Worm (Caenorhabditis elegans) whole organism, mixed stage, embryonic: ENCODE data around the gene F58F9.4.

Experiments used
- M03D4.4 ChIP-seq: sonication (generic microtip); optimal IDR thresholded peaks from 2 replicates; lab custom pipeline; 2017; ENCODE audit warnings: mild to moderate bottlenecking, missing genetic modification characterization, missing compliant biosample characterization
- bed-3 ChIP-seq: fragments of 200-800 bp; sonication (Bioruptor generic); optimal IDR thresholded peaks from 3 replicates; lab custom pipeline; 2018; ENCODE audit warnings: mild to moderate bottlenecking, missing genetic modification characterization, moderate library complexity, missing compliant biosample characterization
- blmp-1 ChIP-seq: fragments of 150-350 bp; optimal IDR thresholded peaks from 2 replicates; lab custom pipeline; 2014; ENCODE audit warnings: missing biosample characterization, missing genetic modification characterization
- ceh-39 ChIP-seq: fragments of 150-350 bp; optimal IDR thresholded peaks from 2 replicates; lab custom pipeline; 2014; ENCODE audit warnings: missing biosample characterization, missing genetic modification characterization
- ceh-43 ChIP-seq: fragments of 200-800 bp; sonication (Bioruptor generic); optimal IDR thresholded peaks from 2 replicates; lab custom pipeline; 2018; ENCODE audit warnings: mild to moderate bottlenecking, missing genetic modification characterization, moderate library complexity, missing compliant biosample characterization
- ceh-83 ChIP-seq: fragments of 200-800 bp; sonication (Bioruptor generic); optimal IDR thresholded peaks from 2 replicates; lab custom pipeline; 2018; ENCODE audit warnings: mild to moderate bottlenecking, missing genetic modification characterization, missing compliant biosample characterization
- ces-1 ChIP-seq: fragments of 150-350 bp; optimal IDR thresholded peaks from 2 replicates; lab custom pipeline; 2014; ENCODE audit warnings: missing biosample characterization, missing genetic modification reagents, missing genetic modification characterization
- cnd-1 ChIP-seq: fragments of 200-800 bp; sonication (Bioruptor generic); optimal IDR thresholded peaks from 2 replicates; lab custom pipeline; 2018; ENCODE audit warnings: mild to moderate bottlenecking, missing genetic modification characterization, missing compliant biosample characterization
- drap-1 ChIP-seq: fragments of 200-800 bp; sonication (Bioruptor generic); optimal IDR thresholded peaks from 3 replicates; lab custom pipeline; 2018; ENCODE audit warnings: mild to moderate bottlenecking, missing genetic modification characterization, missing compliant biosample characterization
- elt-1 ChIP-seq: sonication (generic microtip); optimal IDR thresholded peaks from 2 replicates; lab custom pipeline; 2017; ENCODE audit warnings: missing genetic modification characterization, mild to moderate bottlenecking, missing compliant biosample characterization, antibody characterized with exemption, moderate library complexity, borderline replicate concordance; ENCODE audit not compliant: insufficient read depth
- elt-3 ChIP-seq: fragments of 150-350 bp; optimal IDR thresholded peaks from 2 replicates; lab custom pipeline; 2014; ENCODE audit warnings: missing biosample characterization, missing genetic modification characterization
- flh-1 ChIP-seq: fragments of 200-800 bp; sonication (Bioruptor generic); optimal IDR thresholded peaks from 2 replicates; lab custom pipeline; 2018; ENCODE audit warnings: mild to moderate bottlenecking, missing genetic modification characterization, moderate library complexity, missing compliant biosample characterization
- ham-2 ChIP-seq: fragments of 200-800 bp; sonication (Bioruptor generic); optimal IDR thresholded peaks from 2 replicates; lab custom pipeline; 2018; ENCODE audit warnings: mild to moderate bottlenecking, missing genetic modification characterization, missing compliant biosample characterization
- hlh-1 ChIP-seq: fragments of 150-350 bp; optimal IDR thresholded peaks from 2 replicates; lab custom pipeline; 2014; ENCODE audit warnings: missing biosample characterization, missing genetic modification reagents, missing genetic modification characterization
- lin-13 ChIP-seq: fragments of 150-350 bp; optimal IDR thresholded peaks from 2 replicates; lab custom pipeline; 2014; ENCODE audit warnings: missing biosample characterization, missing genetic modification characterization
- lin-32 ChIP-seq: fragments of 200-800 bp; sonication (Bioruptor generic); optimal IDR thresholded peaks from 2 replicates; lab custom pipeline; 2018; ENCODE audit warnings: mild to moderate bottlenecking, missing genetic modification characterization, missing compliant biosample characterization
- lsy-2 ChIP-seq: fragments of 150-350 bp; optimal IDR thresholded peaks from 2 replicates; lab custom pipeline; 2014; ENCODE audit warnings: missing biosample characterization, missing genetic modification characterization
- mab-5 ChIP-seq: fragments of 150-350 bp; optimal IDR thresholded peaks from 2 replicates; lab custom pipeline; 2014; ENCODE audit warnings: missing biosample characterization, missing genetic modification characterization
- mep-1 ChIP-seq: fragments of 150-350 bp; optimal IDR thresholded peaks from 2 replicates; lab custom pipeline; 2017; ENCODE audit warnings: missing biosample characterization, missing genetic modification reagents, missing genetic modification characterization, inconsistent platforms
- mls-2 ChIP-seq: sonication (generic microtip); optimal IDR thresholded peaks from 2 replicates; lab custom pipeline; 2016; ENCODE audit warnings: mild to moderate bottlenecking, missing genetic modification characterization, moderate library complexity, missing compliant biosample characterization
- nhr-12 ChIP-seq: fragments of 150-350 bp; optimal IDR thresholded peaks from 2 replicates; lab custom pipeline; 2014; ENCODE audit warnings: missing biosample characterization, missing genetic modification characterization
- nhr-2 ChIP-seq: fragments of 150-350 bp; optimal IDR thresholded peaks from 2 replicates; lab custom pipeline; 2014; ENCODE audit warnings: missing biosample characterization, missing genetic modification characterization
- nhr-237 ChIP-seq: fragments of 150-350 bp; optimal IDR thresholded peaks from 2 replicates; lab custom pipeline; 2014; ENCODE audit warnings: missing biosample characterization, missing genetic modification characterization
- nhr-28 ChIP-seq: fragments of 150-350 bp; optimal IDR thresholded peaks from 2 replicates; lab custom pipeline; 2014; ENCODE audit warnings: missing biosample characterization, missing genetic modification characterization
- nhr-76 ChIP-seq: sonication (generic microtip); optimal IDR thresholded peaks from 2 replicates; lab custom pipeline; 2017; ENCODE audit warnings: missing biosample characterization, missing genetic modification characterization
- pha-4 ChIP-seq: fragments of 150-350 bp; optimal IDR thresholded peaks from 2 replicates; lab custom pipeline; 2018; ENCODE audit warnings: missing biosample characterization, missing genetic modification reagents, missing genetic modification characterization
- sem-2 ChIP-seq: fragments of 200-800 bp; sonication (Bioruptor generic); optimal IDR thresholded peaks from 2 replicates; lab custom pipeline; 2018; ENCODE audit warnings: mild to moderate bottlenecking, missing genetic modification characterization, missing compliant biosample characterization
- snpc-4 ChIP-seq: fragments of 150-350 bp; optimal IDR thresholded peaks from 2 replicates; lab custom pipeline; 2014; ENCODE audit warnings: missing biosample characterization, missing genetic modification characterization
- tbx-8 ChIP-seq: fragments of 200-800 bp; sonication (Bioruptor generic); optimal IDR thresholded peaks from 2 replicates; lab custom pipeline; 2018; ENCODE audit warnings: mild to moderate bottlenecking, missing genetic modification characterization, moderate library complexity, missing compliant biosample characterization
- unc-120 ChIP-seq: sonication (generic microtip); optimal IDR thresholded peaks from 2 replicates; lab custom pipeline; 2017; ENCODE audit warnings: missing genetic modification characterization, missing compliant biosample characterization; ENCODE audit not compliant: poor library complexity, severe bottlenecking
- unc-39 ChIP-seq: fragments of 150-350 bp; optimal IDR thresholded peaks from 2 replicates; lab custom pipeline; 2014; ENCODE audit warnings: missing biosample characterization, missing genetic modification characterization
- unc-62 ChIP-seq: fragments of 150-350 bp; optimal IDR thresholded peaks from 2 replicates; lab custom pipeline; 2014; ENCODE audit warnings: missing biosample characterization, missing genetic modification reagents, missing genetic modification characterization
- zip-8 ChIP-seq: fragments of 150-350 bp; optimal IDR thresholded peaks from 2 replicates; lab custom pipeline; 2014; ENCODE audit warnings: missing biosample characterization, missing genetic modification characterization
- ztf-11 ChIP-seq: fragments of 150-350 bp; optimal IDR thresholded peaks from 2 replicates; lab custom pipeline; 2014; ENCODE audit warnings: missing biosample characterization, missing genetic modification characterization

The F58F9.4 gene

ce11 chrIV:6221878-6222277 is 8.9 kb upstream of the F58F9.4 start, which contains the start of gene C49A9.3:
TSS of gene C49A9.3 (plus strand) at chrIV:6222089.
- TF ChIP-seq blmp-1 (tag; lab: Kevin White, UChicago) (no peak), ces-1 (GFP tag; lab: Kevin White, UChicago) (no peak), pha-4 (tag; lab: Kevin White, UChicago) (no peak), tbx-8 (no peak), M03D4.4 (tag; lab: Kevin White, UChicago) (no peak), ham-2 (no peak), drap-1 (GFP tag; lab: Kevin White, UChicago) (no peak), bed-3 (GFP tag; lab: Kevin White, UChicago) (no peak), unc-120 (no peak)

- TF ChIP-seq flh-1 (GFP tag; lab: Kevin White, UChicago) (no peak), pha-4 (tag; lab: Kevin White, UChicago) (no peak), nhr-28 (tag; lab: Kevin White, UChicago) (no peak)
Measured at ce11 chrIV:6225143-6225542, 5.7 kb upstream of the F58F9.4 start, which contains the start of gene C49A9.2. TSS of gene C49A9.2 (plus strand) at chrIV:6225443.

ce11 chrIV:6227974-6228373 is 2.8 kb upstream of the F58F9.4 start, which contains the start of gene C49A9.1:
TSS of gene C49A9.1 (plus strand) at chrIV:6228190.
- TF ChIP-seq ceh-43 (GFP tag; lab: Kevin White, UChicago) (no peak), cnd-1 (tag; lab: Kevin White, UChicago) (no peak), nhr-76 (tag; lab: Kevin White, UChicago) (no peak), nhr-237 (tag; lab: Kevin White, UChicago) (no peak), sem-2 (GFP tag; lab: Kevin White, UChicago) (no peak), tbx-8 (no peak), mep-1 (tag; lab: Kevin White, UChicago) (no peak), lin-32 (GFP tag; lab: Kevin White, UChicago) (no peak), zip-8 (tag; lab: Kevin White, UChicago) (no peak)

- no peak for TF ChIP-seq elt-3 (tag; lab: Kevin White, UChicago)
- TF ChIP-seq hlh-1 (tag; lab: Kevin White, UChicago): no peak
- no peak for TF ChIP-seq drap-1 (GFP tag; lab: Kevin White, UChicago)
- no peak for TF ChIP-seq snpc-4 (tag; lab: Kevin White, UChicago)
- no peak for TF ChIP-seq ceh-43 (GFP tag; lab: Kevin White, UChicago)
- no peak for TF ChIP-seq ztf-11 (tag; lab: Kevin White, UChicago)
- no peak for TF ChIP-seq lin-32 (GFP tag; lab: Kevin White, UChicago)
- no peak for TF ChIP-seq cnd-1 (tag; lab: Kevin White, UChicago)
- TF ChIP-seq nhr-237 (tag; lab: Kevin White, UChicago): no peak
- no peak for TF ChIP-seq flh-1 (GFP tag; lab: Kevin White, UChicago)
- TF ChIP-seq elt-1 (tag; lab: Kevin White, UChicago): no peak
- no peak for TF ChIP-seq ceh-39 (tag; lab: Kevin White, UChicago)
- TF ChIP-seq M03D4.4 (tag; lab: Kevin White, UChicago): no peak
- no peak for TF ChIP-seq mab-5
- no peak for TF ChIP-seq nhr-12 (tag; lab: Kevin White, UChicago)
- no peak for TF ChIP-seq tbx-8
- TF ChIP-seq mep-1 (tag; lab: Kevin White, UChicago): no peak
- TF ChIP-seq ceh-83 (GFP tag; lab: Kevin White, UChicago): no peak
- TF ChIP-seq ham-2: no peak
- TF ChIP-seq unc-39: no peak
Measured at ce11 chrIV:6232769-6233290, 2.0 kb downstream of the F58F9.4 start, which contains the start of gene F58F9.3. TSS of gene F58F9.3 (plus strand) at chrIV:6233240.

- TF ChIP-seq blmp-1 (tag; lab: Kevin White, UChicago) (no peak), lin-32 (GFP tag; lab: Kevin White, UChicago) (no peak), ceh-43 (GFP tag; lab: Kevin White, UChicago) (no peak), drap-1 (GFP tag; lab: Kevin White, UChicago) (no peak), unc-39 (no peak), unc-62 (GFP tag; lab: Kevin White, UChicago) (no peak), ceh-83 (GFP tag; lab: Kevin White, UChicago) (no peak), snpc-4 (tag; lab: Kevin White, UChicago) (no peak), mls-2 (tag; lab: Kevin White, UChicago) (no peak), lsy-2 (tag; lab: Kevin White, UChicago) (no peak), nhr-2 (tag; lab: Kevin White, UChicago) (no peak), lin-13 (tag; lab: Kevin White, UChicago) (no peak), mep-1 (tag; lab: Kevin White, UChicago) (no peak), elt-3 (tag; lab: Kevin White, UChicago) (no peak), ceh-39 (tag; lab: Kevin White, UChicago) (no peak), cnd-1 (tag; lab: Kevin White, UChicago) (no peak), ztf-11 (tag; lab: Kevin White, UChicago) (no peak), sem-2 (GFP tag; lab: Kevin White, UChicago) (no peak), elt-1 (tag; lab: Kevin White, UChicago) (no peak)
Measured at ce11 chrIV:6237508-6238227, 6.8 kb downstream of the F58F9.4 start, which contains the start of the genes F58F9.6 and F58F9.8. TSS of gene F58F9.6 (minus strand) at chrIV:6237608. TSS of gene F58F9.8 (plus strand) at chrIV:6238177.
